Fruit fly (Drosophila melanogaster) whole organism, embryonic: ENCODE measurements around the gene CG16964.

ENCODE experiments used
- Asciz ChIP-seq: fragments of 200-800 bp; sonication (Bioruptor generic); optimal IDR thresholded peaks from 2 replicates; lab custom pipeline; 2017; ENCODE audit warnings: missing biosample characterization, mild to moderate bottlenecking, missing genetic modification characterization, missing genetic modification reagents
- Atf-2 ChIP-seq: fragments of 200-800 bp; sonication (Bioruptor generic); optimal IDR thresholded peaks from 2 replicates; lab custom pipeline; 2016; ENCODE audit warnings: missing biosample characterization, missing genetic modification characterization
- Atf6 ChIP-seq: fragments of 200-800 bp; sonication (Bioruptor generic); IDR thresholded peaks from 2 replicates; pipeline ENCODE4 v1.3.6; 2022; ENCODE audit warnings: missing biosample characterization, missing genetic modification characterization
- BEAF-32 ChIP-seq: fragments of 200-800 bp; sonication (Bioruptor generic); optimal IDR thresholded peaks from 3 replicates; lab custom pipeline; 2017; ENCODE audit warnings: missing biosample characterization, missing genetic modification characterization, mild to moderate bottlenecking, moderate library complexity, missing genetic modification reagents
- CG12155 ChIP-seq: fragments of 200-800 bp; sonication (Bioruptor generic); optimal IDR thresholded peaks from 3 replicates; lab custom pipeline; 2016; ENCODE audit warnings: missing biosample characterization, missing genetic modification characterization
- CG12219 ChIP-seq: fragments of 200-800 bp; sonication (Bioruptor generic); optimal IDR thresholded peaks from 3 replicates; lab custom pipeline; 2018; ENCODE audit warnings: missing biosample characterization, mild to moderate bottlenecking, missing genetic modification characterization
- CG12769 ChIP-seq: fragments of 200-800 bp; sonication (Bioruptor generic); optimal IDR thresholded peaks from 2 replicates; lab custom pipeline; 2019; ENCODE audit warnings: missing biosample characterization, mild to moderate bottlenecking, missing genetic modification characterization, moderate library complexity
- CG13287 ChIP-seq: fragments of 200-800 bp; sonication (Bioruptor generic); IDR thresholded peaks from 2 replicates; pipeline ENCODE4 v1.3.6; 2022; ENCODE audit warnings: missing biosample characterization, missing genetic modification characterization; ENCODE audit not compliant: partially characterized antibody
- CG14050 ChIP-seq: fragments of 200-800 bp; sonication (Bioruptor generic); IDR thresholded peaks from 3 replicates; pipeline ENCODE4 v1.3.6; 2022; ENCODE audit warnings: missing biosample characterization, missing genetic modification characterization
- CG15073 ChIP-seq: fragments of 200-800 bp; sonication (Bioruptor generic); optimal IDR thresholded peaks from 2 replicates; lab custom pipeline; 2016; ENCODE audit warnings: missing biosample characterization, missing genetic modification characterization
- CG16863 ChIP-seq: fragments of 200-800 bp; sonication (Bioruptor generic); optimal IDR thresholded peaks from 3 replicates; lab custom pipeline; 2016; ENCODE audit warnings: missing biosample characterization, missing genetic modification characterization
- CG30431 ChIP-seq: fragments of 200-800 bp; sonication (Bioruptor generic); optimal IDR thresholded peaks from 2 replicates; lab custom pipeline; 2017; ENCODE audit warnings: missing biosample characterization, missing genetic modification characterization
- CG3065 ChIP-seq: fragments of 200-800 bp; sonication (Bioruptor generic); optimal IDR thresholded peaks from 2 replicates; lab custom pipeline; 2016; ENCODE audit warnings: missing biosample characterization, missing genetic modification characterization
- CG31365 ChIP-seq: fragments of 200-800 bp; sonication (Bioruptor generic); optimal IDR thresholded peaks from 2 replicates; lab custom pipeline; 2018; ENCODE audit warnings: missing biosample characterization, mild to moderate bottlenecking, missing genetic modification characterization
- CG33557 ChIP-seq: fragments of 200-800 bp; sonication (Bioruptor generic); optimal IDR thresholded peaks from 2 replicates; lab custom pipeline; 2019; ENCODE audit warnings: missing biosample characterization, mild to moderate bottlenecking, missing genetic modification characterization, moderate library complexity
- CG8089 ChIP-seq: fragments of 200-800 bp; sonication (Bioruptor generic); optimal IDR thresholded peaks from 3 replicates; lab custom pipeline; 2016; ENCODE audit warnings: missing biosample characterization, missing genetic modification characterization
- CG9437 ChIP-seq: fragments of 200-800 bp; sonication (Bioruptor generic); optimal IDR thresholded peaks from 2 replicates; lab custom pipeline; 2018; ENCODE audit warnings: missing biosample characterization, mild to moderate bottlenecking, missing genetic modification characterization
- CG9727 ChIP-seq: fragments of 200-800 bp; sonication (Bioruptor generic); optimal IDR thresholded peaks from 3 replicates; lab custom pipeline; 2017; ENCODE audit warnings: missing biosample characterization, mild to moderate bottlenecking, missing genetic modification characterization
- CG9932 ChIP-seq: fragments of 200-800 bp; sonication (Bioruptor generic); IDR thresholded peaks from 2 replicates; pipeline ENCODE4 v1.3.6; 2022; ENCODE audit warnings: missing biosample characterization, missing genetic modification characterization
- CoRest ChIP-seq: fragments of 200-800 bp; sonication (Bioruptor generic); optimal IDR thresholded peaks from 3 replicates; lab custom pipeline; 2018; ENCODE audit warnings: missing biosample characterization, mild to moderate bottlenecking, missing genetic modification characterization, moderate library complexity
- Dip3 ChIP-seq: fragments of 200-800 bp; sonication (Bioruptor generic); optimal IDR thresholded peaks from 3 replicates; lab custom pipeline; 2016; ENCODE audit warnings: missing biosample characterization, missing genetic modification characterization
- Fer2 ChIP-seq: fragments of 200-800 bp; sonication (Bioruptor generic); optimal IDR thresholded peaks from 2 replicates; lab custom pipeline; 2018; ENCODE audit warnings: missing biosample characterization, mild to moderate bottlenecking, missing genetic modification characterization, moderate library complexity
- GATAe ChIP-seq: fragments of 200-800 bp; sonication (Bioruptor generic); conservative IDR thresholded peaks from 2 replicates; pipeline ENCODE4 v1.3.6; 2022; ENCODE audit warnings: missing biosample characterization, missing genetic modification characterization
- HLH54F ChIP-seq: fragments of 200-800 bp; sonication (Bioruptor generic); optimal IDR thresholded peaks from 3 replicates; lab custom pipeline; 2016; ENCODE audit warnings: missing biosample characterization, missing genetic modification characterization
- Meics ChIP-seq: fragments of 200-800 bp; sonication (Bioruptor generic); optimal IDR thresholded peaks from 2 replicates; lab custom pipeline; 2017; ENCODE audit warnings: missing biosample characterization, mild to moderate bottlenecking, missing genetic modification characterization
- Mrtf ChIP-seq: fragments of 200-800 bp; sonication (Bioruptor generic); IDR thresholded peaks from 3 replicates; pipeline ENCODE4 v1.3.6; 2022; ENCODE audit warnings: missing biosample characterization, missing genetic modification characterization
- Opbp ChIP-seq: fragments of 200-800 bp; sonication (Bioruptor generic); IDR thresholded peaks from 3 replicates; pipeline ENCODE4 v1.3.6; 2022; ENCODE audit warnings: missing biosample characterization, missing genetic modification characterization; ENCODE audit not compliant: partially characterized antibody
- Ravus ChIP-seq: fragments of 200-800 bp; sonication (Bioruptor generic); IDR thresholded peaks from 2 replicates; pipeline ENCODE4 v1.3.6; 2022; ENCODE audit warnings: missing biosample characterization, missing genetic modification characterization
- Sox100B ChIP-seq: fragments of 200-800 bp; sonication (Bioruptor generic); optimal IDR thresholded peaks from 3 replicates; lab custom pipeline; 2018; ENCODE audit warnings: missing biosample characterization, mild to moderate bottlenecking, missing genetic modification characterization
- Sry-δ ChIP-seq: fragments of 200-800 bp; sonication (Bioruptor generic); optimal IDR thresholded peaks from 2 replicates; lab custom pipeline; 2016; ENCODE audit warnings: missing biosample characterization, missing genetic modification characterization
- Ssrp ChIP-seq: fragments of 200-800 bp; sonication (Bioruptor generic); optimal IDR thresholded peaks from 2 replicates; lab custom pipeline; 2018; ENCODE audit warnings: missing biosample characterization, mild to moderate bottlenecking, missing genetic modification characterization, moderate library complexity
- cato ChIP-seq: fragments of 200-800 bp; sonication (Bioruptor generic); optimal IDR thresholded peaks from 2 replicates; lab custom pipeline; 2016; ENCODE audit warnings: missing biosample characterization, missing genetic modification characterization, borderline replicate concordance
- dati ChIP-seq: fragments of 200-800 bp; sonication (Bioruptor generic); IDR thresholded peaks from 2 replicates; pipeline ENCODE4 v1.3.6; 2022; ENCODE audit warnings: missing biosample characterization, missing genetic modification characterization
- dysf ChIP-seq: fragments of 200-800 bp; sonication (Bioruptor generic); IDR thresholded peaks from 3 replicates; pipeline ENCODE4 v1.3.6; 2022; ENCODE audit warnings: missing biosample characterization, missing genetic modification characterization
- fd102C ChIP-seq: fragments of 200-800 bp; sonication (Bioruptor generic); optimal IDR thresholded peaks from 2 replicates; lab custom pipeline; 2018; ENCODE audit warnings: missing biosample characterization, mild to moderate bottlenecking, missing genetic modification characterization, moderate library complexity
- fd3F ChIP-seq: fragments of 200-800 bp; sonication (Bioruptor generic); optimal IDR thresholded peaks from 2 replicates; lab custom pipeline; 2018; ENCODE audit warnings: missing biosample characterization, mild to moderate bottlenecking, missing genetic modification characterization, moderate library complexity
- hb ChIP-seq: fragments of 200-800 bp; sonication (Bioruptor generic); IDR thresholded peaks from 3 replicates; pipeline ENCODE4 v1.3.6; 2022; ENCODE audit warnings: missing biosample characterization, missing genetic modification characterization; ENCODE audit not compliant: partially characterized antibody
- inv ChIP-seq: fragments of 200-800 bp; sonication (Bioruptor generic); IDR thresholded peaks from 2 replicates; pipeline ENCODE4 v1.3.6; 2022; ENCODE audit warnings: missing biosample characterization, missing genetic modification characterization; ENCODE audit not compliant: partially characterized antibody
- lov ChIP-seq, 2 experiments: fragments of 200-800 bp in 1 of 2; fragments of >200 bp in 1 of 2; sonication (Bioruptor generic) in 1 of 2; IDR thresholded peaks in 1 of 2; optimal IDR thresholded peaks in 1 of 2; 2 replicates in 1 of 2; 3 replicates in 1 of 2; pipeline versions ENCODE4 v1.3.6 to Lab custom; 2017 to 2022; ENCODE audit warnings: missing biosample characterization in 1 of 2, missing genetic modification characterization in 1 of 2
- maf-S ChIP-seq: fragments of 200-800 bp; sonication (Bioruptor generic); optimal IDR thresholded peaks from 2 replicates; lab custom pipeline; 2016; ENCODE audit warnings: missing biosample characterization, missing genetic modification characterization
- pan ChIP-seq, 4 experiments: fragments of >200 bp in 3 of 4; fragments of 200-800 bp in 1 of 4; sonication (Bioruptor generic) in 1 of 4; optimal IDR thresholded peaks in 3 of 4; IDR thresholded peaks in 1 of 4; 2 replicates each; pipeline versions ENCODE4 v1.3.6 to Lab custom; 2017 to 2022; ENCODE audit warnings: missing biosample characterization in 2 of 4, missing genetic modification characterization in 2 of 4, mixed read lengths in 1 of 4
- phol ChIP-seq: fragments of 200-800 bp; sonication (Bioruptor generic); optimal IDR thresholded peaks from 3 replicates; lab custom pipeline; 2018; ENCODE audit warnings: missing biosample characterization, mild to moderate bottlenecking, missing genetic modification characterization, moderate library complexity
- repo ChIP-seq: fragments of 200-800 bp; sonication (Bioruptor generic); optimal IDR thresholded peaks from 2 replicates; lab custom pipeline; 2016; ENCODE audit warnings: missing biosample characterization, missing genetic modification characterization
- sd ChIP-seq: fragments of 200-800 bp; sonication (Bioruptor generic); optimal IDR thresholded peaks from 3 replicates; lab custom pipeline; 2018; ENCODE audit warnings: missing biosample characterization, mild to moderate bottlenecking, missing genetic modification characterization, moderate library complexity
- shn ChIP-seq: fragments of 200-800 bp; sonication (Bioruptor generic); optimal IDR thresholded peaks from 3 replicates; lab custom pipeline; 2016; ENCODE audit warnings: missing biosample characterization, missing genetic modification characterization
- sna ChIP-seq: fragments of 200-800 bp; sonication (Bioruptor generic); IDR thresholded peaks from 2 replicates; pipeline ENCODE4 v1.3.6; 2022; ENCODE audit warnings: missing biosample characterization, missing genetic modification characterization; ENCODE audit not compliant: partially characterized antibody
- sqz ChIP-seq: fragments of 200-800 bp; sonication (Bioruptor generic); optimal IDR thresholded peaks from 3 replicates; lab custom pipeline; 2018; ENCODE audit warnings: missing biosample characterization, mild to moderate bottlenecking, missing genetic modification characterization
- ttk ChIP-seq: fragments of 200-800 bp; sonication (Bioruptor generic); IDR thresholded peaks from 2 replicates; pipeline ENCODE4 v2.1.2; 2022; ENCODE audit warnings: missing biosample characterization, missing genetic modification characterization
- tup ChIP-seq: fragments of 200-800 bp; sonication (Bioruptor generic); optimal IDR thresholded peaks from 2 replicates; lab custom pipeline; 2016; ENCODE audit warnings: missing biosample characterization, mild to moderate bottlenecking, missing genetic modification characterization, moderate library complexity
- yki ChIP-seq: fragments of >200 bp; optimal IDR thresholded peaks from 3 replicates; lab custom pipeline; 2018

CG16964 gene

DNA sequence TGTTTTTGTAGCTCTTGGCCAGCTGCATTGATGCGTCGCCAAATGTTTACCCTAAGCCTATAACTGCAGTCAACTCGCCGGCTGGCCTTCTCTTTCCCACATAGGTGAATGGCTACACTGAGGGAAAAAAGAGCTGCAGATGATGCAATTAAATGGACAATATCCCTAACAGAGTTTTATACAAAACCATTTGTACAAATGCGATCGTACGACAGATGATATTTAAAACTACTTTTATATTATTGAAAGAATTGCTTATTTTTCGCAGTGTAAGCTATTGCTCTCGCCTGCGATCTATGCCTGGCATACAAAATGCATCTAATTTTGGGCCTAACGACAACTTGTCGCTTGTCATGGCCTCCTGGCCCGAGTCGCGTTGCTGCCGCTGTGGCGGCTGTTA is 2.2 kb downstream of the CG16964 start (continued):
- TF ChIP-seq Asciz = no peak
- TF ChIP-seq CG16863 = no peak
- TF ChIP-seq sd (tag; lab: Kevin White, UChicago) = no peak
- TF ChIP-seq CG13287 = no peak
- TF ChIP-seq HLH54F (GFP tag; lab: Kevin White, UChicago) = no peak
- TF ChIP-seq repo (GFP tag; lab: Kevin White, UChicago) = no peak
- no peak; the same call in 1 of the 2 replicates for TF ChIP-seq Ravus (GFP tag; lab: Robert Waterston, UW)
- peak; percentile 45 for TF ChIP-seq CG12219
- peak; percentile 4 for TF ChIP-seq CG12769 (tag; lab: Kevin White, UChicago)
- no peak for TF ChIP-seq BEAF-32
- TF ChIP-seq Fer2 (tag; lab: Kevin White, UChicago) = no peak
- TF ChIP-seq Mrtf (GFP tag; lab: Robert Waterston, UW) = peak; percentile 39; the same call in 1 of the 3 replicates
- no peak for TF ChIP-seq CG15073 (GFP tag; lab: Kevin White, UChicago)
- TF ChIP-seq GATAe (GFP tag; lab: Robert Waterston, UW) = no peak
- TF ChIP-seq sna (GFP tag; lab: Robert Waterston, UW) = no peak
- peak; percentile 62 for TF ChIP-seq dysf (GFP tag; lab: Robert Waterston, UW)
- no peak for TF ChIP-seq maf-S (GFP tag; lab: Kevin White, UChicago)
- TF ChIP-seq CG9932 (GFP tag; lab: Robert Waterston, UW) = no peak
- no peak for TF ChIP-seq Meics (GFP tag; lab: Kevin White, UChicago)
- no peak for TF ChIP-seq lov (optimal IDR thresholded peaks at IDR 0.05; lab: Kevin White, UChicago)
- peak; percentile 74; the same call in 2 of the 3 replicates for TF ChIP-seq lov (GFP tag; IDR thresholded peaks at IDR 0.05; lab: Robert Waterston, UW)
- TF ChIP-seq sqz = no peak
- no peak for TF ChIP-seq dati (GFP tag; lab: Robert Waterston, UW)
- TF ChIP-seq CoRest = peak; percentile 37
- TF ChIP-seq inv (GFP tag; lab: Robert Waterston, UW) = no peak
- peak; percentile 29 for TF ChIP-seq CG9437 (GFP tag; lab: Kevin White, UChicago)
- peak; percentile 6 for TF ChIP-seq CG12155
- no peak for TF ChIP-seq yki (lab: Kevin White, UChicago)
- no peak for TF ChIP-seq tup
- TF ChIP-seq CG8089 (GFP tag; lab: Kevin White, UChicago) = no peak
- TF ChIP-seq cato (GFP tag; lab: Kevin White, UChicago) = no peak
- peak; percentile 47 for TF ChIP-seq phol (tag; lab: Kevin White, UChicago)
- TF ChIP-seq CG31365 (tag; lab: Kevin White, UChicago) = no peak
- no peak for TF ChIP-seq hb (GFP tag; lab: Robert Waterston, UW)
- peak; percentile 12 for TF ChIP-seq Sox100B
- TF ChIP-seq ttk (GFP tag; lab: Robert Waterston, UW) = peak; percentile 64; the same call in 1 of the 2 replicates
- TF ChIP-seq fd3F = no peak
- no peak for TF ChIP-seq Sry-δ (GFP tag; lab: Kevin White, UChicago)
- no peak for TF ChIP-seq Dip3 (GFP tag; lab: Kevin White, UChicago)
- TF ChIP-seq fd102C (GFP tag; lab: Kevin White, UChicago) = peak; percentile 22
- no peak; the same call in 1 of the 2 replicates for TF ChIP-seq Atf6
- TF ChIP-seq CG14050 (GFP tag; lab: Robert Waterston, UW) = no peak
- TF ChIP-seq CG33557 (GFP tag; lab: Kevin White, UChicago) = no peak
- peak; percentile 9 for TF ChIP-seq Atf-2 (GFP tag; lab: Kevin White, UChicago)
- peak; percentile 55 for TF ChIP-seq Ssrp (tag; lab: Kevin White, UChicago)
- TF ChIP-seq CG9727 = peak; percentile 31
- TF ChIP-seq Opbp = no peak
- peak; percentile 42 for TF ChIP-seq CG30431 (GFP tag; lab: Kevin White, UChicago)
- TF ChIP-seq pan (optimal IDR thresholded peaks at IDR 0.05; lab: Kevin White, UChicago) = no peak
- TF ChIP-seq pan (GFP tag; optimal IDR thresholded peaks at IDR 0.05 in 1 of 2, IDR thresholded peaks at IDR 0.05 in 1 of 2) = peak in 1 of 2 experiments; percentile 34
- no peak for TF ChIP-seq shn (GFP tag; lab: Kevin White, UChicago)
- no peak for TF ChIP-seq CG3065 (GFP tag; lab: Kevin White, UChicago)
